Fruit fly (Drosophila melanogaster): Measurements from ENCODE around the gene CG34241.

DNA sequence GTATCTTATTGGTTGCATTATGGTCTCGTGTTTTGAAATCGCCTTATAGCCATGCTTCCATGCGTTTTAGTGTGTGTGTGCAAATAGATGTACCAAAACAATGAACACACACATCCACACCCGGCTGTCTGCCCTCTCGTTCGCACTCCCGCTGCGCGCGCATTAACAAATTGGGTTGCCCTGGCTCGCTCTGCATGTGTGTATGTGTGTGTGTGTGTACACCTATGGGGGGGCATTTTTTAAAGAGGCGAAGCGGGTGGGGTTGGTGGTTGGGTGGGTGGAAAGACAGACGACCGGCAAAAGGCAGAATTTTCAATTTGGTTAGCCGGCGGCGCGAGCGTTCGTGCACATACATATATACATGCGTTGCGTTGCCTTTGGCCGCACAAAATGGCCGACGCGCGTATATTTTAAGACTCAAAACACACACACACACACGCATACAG, 3.6 kb upstream of the CG34241 start:
- TF ChIP-seq pad (GFP tag; optimal IDR thresholded peaks at IDR 0.05) (peak; percentile 54), cnc (optimal IDR thresholded peaks at IDR 0.05) (no peak), CG7101 (tag; optimal IDR thresholded peaks at IDR 0.05) (peak; percentile 50)

Measured in whole organism, adult.